Fruit fly (Drosophila melanogaster) whole organism, embryonic: ENCODE measurements around the gene Rab23.

Source experiments
- Asciz ChIP-seq: fragments of 200-800 bp; sonication (Bioruptor generic); optimal IDR thresholded peaks from 2 replicates; lab custom pipeline; 2017; ENCODE audit warnings: missing biosample characterization, mild to moderate bottlenecking, missing genetic modification characterization, missing genetic modification reagents
- CG10209 ChIP-seq: fragments of 200-800 bp; sonication (Bioruptor generic); optimal IDR thresholded peaks from 3 replicates; lab custom pipeline; 2017; ENCODE audit warnings: missing biosample characterization, mild to moderate bottlenecking, missing genetic modification characterization, missing genetic modification reagents
- CG11093 ChIP-seq: fragments of 200-800 bp; sonication (Bioruptor generic); IDR thresholded peaks from 3 replicates; pipeline ENCODE4 v1.3.6; 2022; ENCODE audit warnings: missing biosample characterization, missing genetic modification characterization
- CG12104 ChIP-seq: fragments of 200-800 bp; sonication (Bioruptor generic); optimal IDR thresholded peaks from 3 replicates; lab custom pipeline; 2016; ENCODE audit warnings: missing biosample characterization, missing genetic modification characterization
- CG12236 ChIP-seq: fragments of 200-800 bp; sonication (Bioruptor generic); optimal IDR thresholded peaks from 2 replicates; lab custom pipeline; 2016; ENCODE audit warnings: missing biosample characterization, missing genetic modification characterization
- CG1233 ChIP-seq: fragments of 200-800 bp; sonication (Bioruptor generic); optimal IDR thresholded peaks from 4 replicates; lab custom pipeline; 2018; ENCODE audit warnings: missing biosample characterization, mild to moderate bottlenecking, missing genetic modification characterization
- CG14965 ChIP-seq: fragments of 200-800 bp; sonication (Bioruptor generic); optimal IDR thresholded peaks from 2 replicates; lab custom pipeline; 2016; ENCODE audit warnings: missing biosample characterization, missing genetic modification characterization, borderline replicate concordance
- CG15601 ChIP-seq: fragments of 200-800 bp; sonication (Bioruptor generic); optimal IDR thresholded peaks from 3 replicates; lab custom pipeline; 2019; ENCODE audit warnings: missing biosample characterization, mild to moderate bottlenecking, missing genetic modification characterization, moderate library complexity
- CG1603 ChIP-seq: fragments of 200-800 bp; sonication (Bioruptor generic); optimal IDR thresholded peaks from 2 replicates; lab custom pipeline; 2019; ENCODE audit warnings: missing biosample characterization, mild to moderate bottlenecking, missing genetic modification characterization, moderate library complexity
- CG1792 ChIP-seq: fragments of 200-800 bp; sonication (Bioruptor generic); optimal IDR thresholded peaks from 2 replicates; lab custom pipeline; 2016; ENCODE audit warnings: missing biosample characterization, missing genetic modification characterization
- CG2120 ChIP-seq: fragments of 200-800 bp; sonication (Bioruptor generic); optimal IDR thresholded peaks from 3 replicates; lab custom pipeline; 2016; ENCODE audit warnings: missing biosample characterization, missing genetic modification characterization
- CG2202 ChIP-seq: fragments of 200-800 bp; sonication (Bioruptor generic); optimal IDR thresholded peaks from 2 replicates; lab custom pipeline; 2018; ENCODE audit warnings: missing biosample characterization, mild to moderate bottlenecking, missing genetic modification characterization
- CG31441 ChIP-seq: fragments of 200-800 bp; sonication (Bioruptor generic); IDR thresholded peaks from 2 replicates; pipeline ENCODE4 v1.3.6; 2022; ENCODE audit warnings: missing biosample characterization, missing genetic modification characterization
- CG3838 ChIP-seq: fragments of 200-800 bp; sonication (Bioruptor generic); optimal IDR thresholded peaks from 3 replicates; lab custom pipeline; 2016; ENCODE audit warnings: missing biosample characterization, missing genetic modification characterization
- CG42726 ChIP-seq: fragments of 200-800 bp; sonication (Bioruptor generic); IDR thresholded peaks from 2 replicates; pipeline ENCODE4 v1.3.6; 2022; ENCODE audit warnings: missing biosample characterization, missing genetic modification characterization; ENCODE audit not compliant: partially characterized antibody
- CG5180 ChIP-seq: fragments of 200-800 bp; sonication (Bioruptor generic); optimal IDR thresholded peaks from 3 replicates; lab custom pipeline; 2017; ENCODE audit warnings: missing biosample characterization, missing genetic modification characterization, mild to moderate bottlenecking, moderate library complexity, missing genetic modification reagents
- CG6689 ChIP-seq: fragments of 200-800 bp; sonication (Bioruptor generic); IDR thresholded peaks from 2 replicates; pipeline ENCODE4 v1.3.6; 2022; ENCODE audit warnings: missing biosample characterization, missing genetic modification characterization
- CG6813 ChIP-seq: fragments of 200-800 bp; sonication (Bioruptor generic); optimal IDR thresholded peaks from 2 replicates; lab custom pipeline; 2017; ENCODE audit warnings: missing biosample characterization, missing genetic modification characterization, mild to moderate bottlenecking, moderate library complexity, missing genetic modification reagents
- CG8944 ChIP-seq: fragments of 200-800 bp; sonication (Bioruptor generic); optimal IDR thresholded peaks from 3 replicates; lab custom pipeline; 2016; ENCODE audit warnings: missing biosample characterization, missing genetic modification characterization
- CoRest ChIP-seq: fragments of 200-800 bp; sonication (Bioruptor generic); optimal IDR thresholded peaks from 3 replicates; lab custom pipeline; 2018; ENCODE audit warnings: missing biosample characterization, mild to moderate bottlenecking, missing genetic modification characterization, moderate library complexity
- Dbx ChIP-seq: fragments of 200-800 bp; sonication (Bioruptor generic); IDR thresholded peaks from 3 replicates; pipeline ENCODE4 v1.3.6; 2022; ENCODE audit warnings: missing biosample characterization, missing genetic modification characterization
- Dref ChIP-seq: fragments of 200-800 bp; sonication (Bioruptor generic); IDR thresholded peaks from 2 replicates; pipeline ENCODE4 v1.3.6; 2022; ENCODE audit warnings: missing biosample characterization, missing genetic modification characterization
- GATAe ChIP-seq: fragments of 200-800 bp; sonication (Bioruptor generic); conservative IDR thresholded peaks from 2 replicates; pipeline ENCODE4 v1.3.6; 2022; ENCODE audit warnings: missing biosample characterization, missing genetic modification characterization
- Gsc ChIP-seq: fragments of 200-800 bp; sonication (Bioruptor generic); IDR thresholded peaks from 2 replicates; pipeline ENCODE4 v1.3.6; 2022; ENCODE audit warnings: missing biosample characterization, missing genetic modification characterization
- Hmr ChIP-seq: fragments of 200-800 bp; sonication (Bioruptor generic); optimal IDR thresholded peaks from 3 replicates; lab custom pipeline; 2017; ENCODE audit warnings: mild to moderate bottlenecking, missing biosample characterization, missing genetic modification reagents, missing genetic modification characterization
- Med ChIP-seq: fragments of 200-800 bp; sonication (Bioruptor generic); peaks from one replicate; lab custom pipeline; 2016; ENCODE audit warnings: missing biosample characterization, missing genetic modification characterization, mild to moderate bottlenecking, inconsistent platforms, moderate library complexity
- Myb ChIP-seq: fragments of 200-800 bp; sonication (Bioruptor generic); optimal IDR thresholded peaks from 2 replicates; lab custom pipeline; 2016; ENCODE audit warnings: missing biosample characterization, missing genetic modification characterization
- NfI ChIP-seq: fragments of 200-800 bp; sonication (Bioruptor generic); optimal IDR thresholded peaks from 3 replicates; lab custom pipeline; 2018; ENCODE audit warnings: missing biosample characterization, mild to moderate bottlenecking, missing genetic modification characterization, moderate library complexity
- Opbp ChIP-seq: fragments of 200-800 bp; sonication (Bioruptor generic); IDR thresholded peaks from 3 replicates; pipeline ENCODE4 v1.3.6; 2022; ENCODE audit warnings: missing biosample characterization, missing genetic modification characterization; ENCODE audit not compliant: partially characterized antibody
- Spps ChIP-seq: fragments of 200-800 bp; sonication (Bioruptor generic); optimal IDR thresholded peaks from 2 replicates; lab custom pipeline; 2018; ENCODE audit warnings: missing biosample characterization, mild to moderate bottlenecking, missing genetic modification characterization
- az2 ChIP-seq: fragments of 200-800 bp; sonication (Bioruptor generic); optimal IDR thresholded peaks from 3 replicates; lab custom pipeline; 2016; ENCODE audit warnings: missing biosample characterization, missing genetic modification characterization
- btn ChIP-seq: fragments of 200-800 bp; sonication (Bioruptor generic); optimal IDR thresholded peaks from 2 replicates; lab custom pipeline; 2016; ENCODE audit warnings: missing biosample characterization, missing genetic modification characterization
- chinmo ChIP-seq: fragments of 200-800 bp; sonication (Bioruptor generic); IDR thresholded peaks from 4 replicates; pipeline ENCODE4 v1.3.6; 2022; ENCODE audit warnings: missing biosample characterization, missing genetic modification characterization; ENCODE audit not compliant: partially characterized antibody
- crp ChIP-seq, 2 experiments: fragments of 200-800 bp; sonication (Bioruptor generic); optimal IDR thresholded peaks; 2 replicates in 1 of 2; 3 replicates in 1 of 2; lab custom pipeline; 2017; ENCODE audit warnings: missing biosample characterization in 2 of 2, missing genetic modification characterization in 2 of 2, mild to moderate bottlenecking in 1 of 2, moderate library complexity in 1 of 2
- ems ChIP-seq: fragments of 200-800 bp; sonication (Bioruptor generic); optimal IDR thresholded peaks from 3 replicates; lab custom pipeline; 2016; ENCODE audit warnings: missing biosample characterization, missing genetic modification characterization
- jigr1 ChIP-seq: fragments of 200-800 bp; sonication (Bioruptor generic); IDR thresholded peaks from 3 replicates; pipeline ENCODE4 v1.3.6; 2022; ENCODE audit warnings: missing biosample characterization, missing genetic modification characterization
- lmd ChIP-seq: fragments of 200-800 bp; sonication (Bioruptor generic); IDR thresholded peaks from 2 replicates; pipeline ENCODE4 v1.3.6; 2022; ENCODE audit warnings: missing biosample characterization, missing genetic modification characterization
- luna ChIP-seq: fragments of 200-800 bp; sonication (Bioruptor generic); optimal IDR thresholded peaks from 2 replicates; lab custom pipeline; 2016; ENCODE audit warnings: missing biosample characterization, missing genetic modification characterization
- mirr ChIP-seq: fragments of 200-800 bp; sonication (Bioruptor generic); optimal IDR thresholded peaks from 3 replicates; lab custom pipeline; 2018; ENCODE audit warnings: missing biosample characterization, mild to moderate bottlenecking, missing genetic modification characterization
- nom ChIP-seq: fragments of 200-800 bp; sonication (Bioruptor generic); optimal IDR thresholded peaks from 2 replicates; lab custom pipeline; 2017; ENCODE audit warnings: missing biosample characterization, missing genetic modification characterization, mild to moderate bottlenecking, moderate library complexity, missing genetic modification reagents
- pita ChIP-seq: fragments of 200-800 bp; sonication (Bioruptor generic); optimal IDR thresholded peaks from 2 replicates; lab custom pipeline; 2017; ENCODE audit warnings: missing biosample characterization, mild to moderate bottlenecking, missing genetic modification characterization
- pros ChIP-seq: fragments of 200-800 bp; sonication (Bioruptor generic); optimal IDR thresholded peaks from 3 replicates; lab custom pipeline; 2019; ENCODE audit warnings: missing biosample characterization, mild to moderate bottlenecking, missing genetic modification characterization, moderate library complexity
- psq ChIP-seq: fragments of 200-800 bp; sonication (Bioruptor generic); optimal IDR thresholded peaks from 2 replicates; lab custom pipeline; 2017; ENCODE audit warnings: missing biosample characterization, missing genetic modification characterization
- pzg ChIP-seq: fragments of 200-800 bp; sonication (Bioruptor generic); optimal IDR thresholded peaks from 3 replicates; lab custom pipeline; 2018; ENCODE audit warnings: missing biosample characterization, mild to moderate bottlenecking, missing genetic modification characterization, moderate library complexity
- repo ChIP-seq: fragments of 200-800 bp; sonication (Bioruptor generic); optimal IDR thresholded peaks from 2 replicates; lab custom pipeline; 2016; ENCODE audit warnings: missing biosample characterization, missing genetic modification characterization
- scrt ChIP-seq: fragments of 200-800 bp; sonication (Bioruptor generic); optimal IDR thresholded peaks from 2 replicates; lab custom pipeline; 2018; ENCODE audit warnings: missing biosample characterization, mild to moderate bottlenecking, missing genetic modification characterization, moderate library complexity
- sd ChIP-seq: fragments of 200-800 bp; sonication (Bioruptor generic); optimal IDR thresholded peaks from 3 replicates; lab custom pipeline; 2018; ENCODE audit warnings: missing biosample characterization, mild to moderate bottlenecking, missing genetic modification characterization, moderate library complexity
- unc-4 ChIP-seq: fragments of 200-800 bp; sonication (Bioruptor generic); IDR thresholded peaks from 2 replicates; pipeline ENCODE4 v1.3.6; 2022; ENCODE audit warnings: missing biosample characterization, missing genetic modification characterization; ENCODE audit not compliant: partially characterized antibody
- zfh1 ChIP-seq: fragments of 200-800 bp; sonication (Bioruptor generic); IDR thresholded peaks from 3 replicates; pipeline ENCODE4 v1.3.6; 2022; ENCODE audit warnings: missing biosample characterization, missing genetic modification characterization

Rab23 gene

DNA sequence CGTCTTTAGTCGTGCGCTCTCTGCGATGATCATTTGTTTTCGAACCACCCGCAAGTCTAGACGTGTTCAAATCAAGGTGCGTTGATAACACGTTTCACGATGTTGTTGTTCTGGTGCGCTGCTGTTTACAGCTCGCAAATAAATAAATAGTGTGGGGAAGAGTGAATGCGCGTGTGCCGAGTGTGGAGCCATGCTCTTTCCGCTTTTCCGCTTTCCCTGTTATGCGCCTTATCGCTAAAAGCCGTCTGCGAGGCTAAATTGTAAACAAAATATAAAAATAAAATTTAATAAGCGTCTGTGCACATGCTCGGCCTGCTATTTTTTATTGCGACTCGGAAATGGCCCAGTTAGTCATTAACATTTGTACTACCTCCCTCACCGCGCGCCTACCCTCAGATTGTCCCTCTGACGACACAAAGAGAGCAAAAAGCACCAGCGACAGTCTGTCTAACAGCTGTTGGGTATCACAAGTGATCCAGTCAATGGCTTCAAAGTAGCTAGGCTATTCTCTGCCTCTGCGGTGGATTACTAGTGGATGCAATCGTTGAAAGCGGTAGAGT, 12.5 kb downstream of the Rab23 start (continued):
- peak; percentile 97 for TF ChIP-seq CG6813 (GFP tag; lab: Kevin White, UChicago)
- peak; percentile 57 for TF ChIP-seq btn (GFP tag; lab: Kevin White, UChicago)
- no peak for TF ChIP-seq pita (GFP tag; lab: Kevin White, UChicago)
- TF ChIP-seq mirr (GFP tag; lab: Kevin White, UChicago), result peak; percentile 97
- TF ChIP-seq CG6689 (GFP tag; lab: Robert Waterston, UW), result peak; percentile 50
- peak in 1 of 2 experiments; percentile 52 for TF ChIP-seq crp (GFP tag; optimal IDR thresholded peaks at IDR 0.05; lab: Kevin White, UChicago)
- peak; percentile 83 for TF ChIP-seq CG5180 (GFP tag; lab: Kevin White, UChicago)
- TF ChIP-seq scrt (GFP tag; lab: Kevin White, UChicago), result no peak
- TF ChIP-seq sd (tag; lab: Kevin White, UChicago), result no peak
- peak; percentile 86 for TF ChIP-seq Hmr (GFP tag; lab: Kevin White, UChicago)
- peak; percentile 76 for TF ChIP-seq CG12104 (GFP tag; lab: Kevin White, UChicago)
- peak; percentile 78 for TF ChIP-seq CG10209
- TF ChIP-seq CG14965, result peak; percentile 14
- peak; percentile 94 for TF ChIP-seq Asciz (GFP tag; lab: Kevin White, UChicago)
- TF ChIP-seq luna (GFP tag; lab: Kevin White, UChicago), result peak; percentile 0
- TF ChIP-seq CG31441 (GFP tag; lab: Robert Waterston, UW), result peak; percentile 64; the same call in 1 of the 2 replicates
- peak; percentile 79 for TF ChIP-seq CG1603 (tag; lab: Kevin White, UChicago)
- TF ChIP-seq CG2202 (tag; lab: Kevin White, UChicago), result peak; percentile 87
- peak; percentile 31 for TF ChIP-seq CG8944
- no peak for TF ChIP-seq Dref (GFP tag; lab: Robert Waterston, UW)
- TF ChIP-seq Myb, result peak; percentile 19
- peak; percentile 56 for TF ChIP-seq ems (GFP tag; lab: Kevin White, UChicago)
- TF ChIP-seq CG1792 (GFP tag; lab: Kevin White, UChicago), result peak; percentile 56
- TF ChIP-seq psq (GFP tag; lab: Kevin White, UChicago), result peak; percentile 36
- peak; percentile 89 for TF ChIP-seq CG1233 (GFP tag; lab: Kevin White, UChicago)
- TF ChIP-seq pzg (GFP tag; lab: Kevin White, UChicago), result peak; percentile 19
- peak; percentile 53 for TF ChIP-seq Spps (tag; lab: Kevin White, UChicago)
- TF ChIP-seq CG15601, result peak; percentile 94
- peak; percentile 27 for TF ChIP-seq CG3838 (GFP tag; lab: Kevin White, UChicago)
- TF ChIP-seq nom (GFP tag; lab: Kevin White, UChicago), result no peak
- no peak for TF ChIP-seq Opbp (GFP tag; lab: Robert Waterston, UW)
- peak; percentile 96 for TF ChIP-seq chinmo (GFP tag; lab: Robert Waterston, UW)
- TF ChIP-seq Dbx (GFP tag; lab: Robert Waterston, UW), result peak; percentile 52; the same call in 1 of the 3 replicates
- no peak for TF ChIP-seq jigr1 (GFP tag; lab: Robert Waterston, UW)
- no peak for TF ChIP-seq GATAe (GFP tag; lab: Robert Waterston, UW)
- peak; percentile 77 for TF ChIP-seq pros (GFP tag; lab: Kevin White, UChicago)
- no peak for TF ChIP-seq lmd (GFP tag; lab: Robert Waterston, UW)
- no peak for TF ChIP-seq az2
- peak; percentile 78 for TF ChIP-seq repo (GFP tag; lab: Kevin White, UChicago)
- TF ChIP-seq CG12236 (GFP tag; lab: Kevin White, UChicago), result peak; percentile 50
- TF ChIP-seq unc-4, result 0 out of 2 replicates have a peak, but pooled peaks have one; percentile 18
- no peak for TF ChIP-seq CG42726 (GFP tag; lab: Robert Waterston, UW)
- TF ChIP-seq Gsc (GFP tag; lab: Robert Waterston, UW), result no peak
- TF ChIP-seq zfh1, result no peak
- peak; percentile 36; the same call in 1 of the 3 replicates for TF ChIP-seq CG11093 (GFP tag; lab: Robert Waterston, UW)
- peak; percentile 98 for TF ChIP-seq Med (GFP tag; lab: Kevin White, UChicago)
- peak; percentile 54 for TF ChIP-seq CG2120 (GFP tag; lab: Kevin White, UChicago)
- peak; percentile 61 for TF ChIP-seq CoRest (tag; lab: Kevin White, UChicago)
- TF ChIP-seq NfI (GFP tag; lab: Kevin White, UChicago), result peak; percentile 68
